Fruit fly (Drosophila melanogaster) whole organism, pupa: ENCODE data around the gene Klp3A.

Source experiments
- CG10348 ChIP-seq: fragments of 200-800 bp; sonication (Bioruptor generic); IDR thresholded peaks from 2 replicates; pipeline ENCODE4 v1.3.6; 2022; ENCODE audit warnings: missing biosample characterization, missing genetic modification characterization
- CG12605 ChIP-seq: fragments of 200-800 bp; sonication (Bioruptor generic); IDR thresholded peaks from 2 replicates; pipeline ENCODE4 v1.3.6; 2022; ENCODE audit warnings: missing biosample characterization, missing genetic modification characterization
- CG13204 ChIP-seq: fragments of 200-800 bp; sonication (Bioruptor generic); optimal IDR thresholded peaks from 2 replicates; lab custom pipeline; 2018; ENCODE audit warnings: missing biosample characterization, mild to moderate bottlenecking, missing genetic modification characterization, moderate library complexity
- CG14655 ChIP-seq: fragments of 200-800 bp; sonication (Bioruptor generic); optimal IDR thresholded peaks from 3 replicates; lab custom pipeline; 2017; ENCODE audit warnings: mild to moderate bottlenecking, missing biosample characterization, missing genetic modification reagents, missing genetic modification characterization
- CG15710 ChIP-seq: fragments of 200-800 bp; sonication (Bioruptor generic); optimal IDR thresholded peaks from 2 replicates; lab custom pipeline; 2018; ENCODE audit warnings: missing biosample characterization, mild to moderate bottlenecking, missing genetic modification characterization, moderate library complexity
- CG17806 ChIP-seq: fragments of 200-800 bp; sonication (Bioruptor generic); optimal IDR thresholded peaks from 2 replicates; lab custom pipeline; 2018; ENCODE audit warnings: missing biosample characterization, mild to moderate bottlenecking, missing genetic modification characterization, moderate library complexity
- CG32121 ChIP-seq: fragments of 200-800 bp; sonication (Bioruptor generic); IDR thresholded peaks from 2 replicates; pipeline ENCODE4 v1.3.6; 2022; ENCODE audit warnings: missing biosample characterization, missing genetic modification characterization
- CG34367 ChIP-seq: fragments of 200-800 bp; sonication (Bioruptor generic); optimal IDR thresholded peaks from 2 replicates; lab custom pipeline; 2018; ENCODE audit warnings: missing biosample characterization, mild to moderate bottlenecking, missing genetic modification characterization
- CG4496 ChIP-seq: fragments of 200-800 bp; sonication (Bioruptor generic); IDR thresholded peaks from 3 replicates; pipeline ENCODE4 v1.3.6; 2022; ENCODE audit warnings: missing biosample characterization, missing genetic modification characterization
- CG8159 ChIP-seq: fragments of 200-800 bp; sonication (Bioruptor generic); optimal IDR thresholded peaks from 3 replicates; lab custom pipeline; 2018; ENCODE audit warnings: missing biosample characterization, mild to moderate bottlenecking, missing genetic modification characterization, moderate library complexity
- CG8301 ChIP-seq: fragments of 200-800 bp; sonication (Bioruptor generic); optimal IDR thresholded peaks from 2 replicates; lab custom pipeline; 2018; ENCODE audit warnings: missing biosample characterization, mild to moderate bottlenecking, missing genetic modification characterization
- CG9948 ChIP-seq: fragments of 200-800 bp; sonication (Bioruptor generic); optimal IDR thresholded peaks from 2 replicates; lab custom pipeline; 2018; ENCODE audit warnings: missing biosample characterization, mild to moderate bottlenecking, missing genetic modification characterization, moderate library complexity
- D1 ChIP-seq: fragments of 200-800 bp; sonication (Bioruptor generic); optimal IDR thresholded peaks from 2 replicates; lab custom pipeline; 2018; ENCODE audit warnings: missing biosample characterization, mild to moderate bottlenecking, missing genetic modification characterization, moderate library complexity
- EcR ChIP-seq: fragments of 200-800 bp; sonication (Bioruptor generic); optimal IDR thresholded peaks from 3 replicates; lab custom pipeline; 2019; ENCODE audit warnings: missing biosample characterization, missing genetic modification characterization, mild to moderate bottlenecking, moderate library complexity, missing genetic modification reagents
- Ets98B ChIP-seq: fragments of 200-800 bp; sonication (Bioruptor generic); IDR thresholded peaks from 2 replicates; pipeline ENCODE4 v1.3.6; 2022; ENCODE audit warnings: missing biosample characterization, missing genetic modification characterization
- Pif1A ChIP-seq: fragments of 200-800 bp; sonication (Bioruptor generic); optimal IDR thresholded peaks from 3 replicates; lab custom pipeline; 2016; ENCODE audit warnings: missing biosample characterization, missing genetic modification characterization
- Pif1B ChIP-seq: fragments of 200-800 bp; sonication (Bioruptor generic); optimal IDR thresholded peaks from 3 replicates; lab custom pipeline; 2016; ENCODE audit warnings: missing biosample characterization, missing genetic modification characterization
- Snoo ChIP-seq: fragments of 200-800 bp; sonication (Bioruptor generic); optimal IDR thresholded peaks from 3 replicates; lab custom pipeline; 2017; ENCODE audit warnings: missing biosample characterization, mild to moderate bottlenecking, missing genetic modification characterization, inconsistent platforms
- fd96Ca ChIP-seq: fragments of 200-800 bp; sonication (Bioruptor generic); IDR thresholded peaks from 3 replicates; pipeline ENCODE4 v1.3.6; 2022; ENCODE audit warnings: missing biosample characterization, missing genetic modification characterization
- gl ChIP-seq: fragments of 200-800 bp; sonication (Bioruptor generic); optimal IDR thresholded peaks from 2 replicates; lab custom pipeline; 2018; ENCODE audit warnings: missing biosample characterization, mild to moderate bottlenecking, missing genetic modification characterization
- rn ChIP-seq: fragments of 200-800 bp; sonication (Bioruptor generic); IDR thresholded peaks from 2 replicates; pipeline ENCODE4 v1.3.6; 2022; ENCODE audit warnings: missing biosample characterization, missing genetic modification characterization

Gene Klp3A

DNA sequence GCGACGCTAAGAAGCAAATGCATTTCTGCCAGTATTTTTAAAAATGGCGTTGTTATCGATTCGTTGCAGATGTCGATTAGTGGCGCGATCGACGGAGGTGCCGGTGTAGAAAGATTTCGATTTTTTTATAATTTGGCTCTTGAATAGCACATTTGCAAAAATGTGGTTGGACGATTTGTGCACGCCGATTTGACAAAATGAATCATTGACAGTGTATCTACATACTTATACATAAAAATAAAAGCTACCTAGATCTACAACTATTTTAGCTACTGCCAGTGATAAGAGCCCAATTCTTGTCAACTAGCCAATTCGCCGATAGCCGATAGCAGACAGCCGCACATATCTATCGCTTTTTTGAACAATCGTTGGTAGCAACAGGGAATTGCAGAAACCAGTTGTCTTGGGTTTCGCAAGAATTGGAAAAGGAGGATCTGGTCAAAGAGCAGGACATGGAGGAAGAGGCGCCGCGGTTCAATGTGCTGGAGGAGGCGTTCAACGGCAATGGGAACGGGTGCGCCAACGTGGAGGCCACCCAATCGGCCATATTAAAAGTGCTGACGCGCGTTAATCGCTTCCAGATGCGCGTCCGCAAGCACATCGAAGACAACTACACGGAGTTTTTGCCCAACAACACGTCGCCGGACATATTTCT, at the start of gene Klp3A, which contains the start of gene Zw10:
Gene Klp3A, minus strand, starts transcription at position 202 of the 655 bp plus-strand sequence.
Gene Zw10, plus strand, starts transcription at position 347 of the 655 bp plus-strand sequence.
- TF ChIP-seq CG4496 (GFP tag; lab: Robert Waterston, UW): no peak
- no peak for TF ChIP-seq CG12605 (GFP tag; lab: Robert Waterston, UW)
- peak; percentile 38; the same call in 1 of the 2 replicates for TF ChIP-seq CG32121 (GFP tag; lab: Robert Waterston, UW)
- TF ChIP-seq fd96Ca (GFP tag; lab: Robert Waterston, UW): 0 out of 3 replicates have a peak, but pooled peaks have one; percentile 31
- TF ChIP-seq, all 21 proteins: peak for 2

DNA sequence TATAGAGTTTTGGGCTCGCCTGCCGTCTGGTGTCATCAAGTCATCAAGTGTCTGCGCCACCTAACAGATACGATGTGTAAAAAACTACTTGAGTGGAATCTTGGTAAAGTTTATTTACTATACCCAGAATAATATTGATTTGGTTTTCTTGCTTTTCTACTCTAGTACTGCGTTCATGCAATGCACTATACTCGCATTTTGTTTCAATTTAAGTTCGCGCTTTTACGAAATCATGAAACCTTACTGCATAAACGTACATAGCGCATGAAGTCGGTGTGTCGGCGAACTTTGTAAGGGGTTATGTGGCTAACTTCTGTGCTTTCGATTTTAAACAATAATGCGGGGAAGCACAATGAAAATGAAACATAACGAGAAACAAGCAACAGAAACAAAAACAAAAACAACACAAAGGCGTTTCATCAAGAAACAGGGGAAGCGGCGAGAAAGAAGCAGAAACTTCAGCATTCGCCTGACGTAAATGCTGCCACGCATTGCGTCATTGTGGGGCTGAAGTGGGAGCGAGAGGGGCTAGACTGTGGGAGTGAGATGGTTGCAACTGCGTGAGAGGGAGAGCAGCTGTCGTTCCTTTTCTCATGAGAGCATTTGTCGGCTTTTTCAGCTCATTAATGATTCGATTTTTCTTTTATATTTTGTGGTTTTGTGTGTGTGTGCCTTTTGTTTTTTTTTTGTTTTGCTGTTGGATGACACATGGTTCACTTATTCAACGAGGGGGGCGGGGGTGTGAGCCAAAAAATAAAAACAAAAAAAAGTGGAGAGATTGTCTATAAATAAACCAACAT, 48.5 kb upstream of the Klp3A start:
- no peak for TF ChIP-seq CG17806 (tag; lab: Kevin White, UChicago)
- no peak for TF ChIP-seq CG9948
- TF ChIP-seq CG13204 (GFP tag; lab: Kevin White, UChicago): peak; percentile 32
- TF ChIP-seq EcR (GFP tag; lab: Kevin White, UChicago): peak; percentile 76
- no peak for TF ChIP-seq CG14655
- no peak for TF ChIP-seq Pif1A (GFP tag; lab: Kevin White, UChicago)
- no peak for TF ChIP-seq gl (tag; lab: Kevin White, UChicago)
- peak; percentile 67 for TF ChIP-seq Ets98B (GFP tag; lab: Robert Waterston, UW)
- TF ChIP-seq rn (GFP tag; lab: Robert Waterston, UW): peak; percentile 65; the same call in 1 of the 2 replicates
- TF ChIP-seq CG12605 (GFP tag; lab: Robert Waterston, UW): peak; percentile 67
- TF ChIP-seq CG32121 (GFP tag; lab: Robert Waterston, UW): peak; percentile 80
- no peak for TF ChIP-seq D1
- TF ChIP-seq CG8159 (tag; lab: Kevin White, UChicago): no peak
- TF ChIP-seq CG15710 (tag; lab: Kevin White, UChicago): no peak
- TF ChIP-seq Snoo: no peak
- TF ChIP-seq CG34367: no peak
- no peak for TF ChIP-seq CG8301 (tag; lab: Kevin White, UChicago)
- TF ChIP-seq fd96Ca (GFP tag; lab: Robert Waterston, UW): peak; percentile 75
- no peak for TF ChIP-seq Pif1B (GFP tag; lab: Kevin White, UChicago)
- no peak for TF ChIP-seq CG10348 (GFP tag; lab: Robert Waterston, UW)
- peak; percentile 71; the same call in 2 of the 3 replicates for TF ChIP-seq CG4496 (GFP tag; lab: Robert Waterston, UW)

DNA sequence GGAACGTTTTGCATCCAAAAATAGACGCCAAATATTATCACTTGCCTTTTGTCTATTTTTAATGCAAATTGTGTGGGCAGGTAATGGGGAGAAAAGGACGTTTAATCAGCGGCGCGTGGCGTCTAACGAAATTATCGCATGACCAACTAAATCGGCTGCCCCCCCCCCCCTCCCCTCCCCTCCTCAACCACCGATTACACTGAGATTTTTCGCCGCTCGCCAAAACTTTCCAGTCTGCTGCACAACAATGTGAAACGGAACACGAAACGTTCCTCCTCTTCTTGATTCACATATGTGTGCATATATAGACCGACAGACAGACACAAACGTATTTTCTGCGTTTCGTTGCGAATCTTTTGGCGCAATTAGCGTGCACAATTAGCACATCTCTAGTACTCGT, 47.3 kb upstream of the Klp3A start:
- TF ChIP-seq CG15710 (tag; lab: Kevin White, UChicago) (no peak), CG17806 (tag; lab: Kevin White, UChicago) (no peak), Pif1B (GFP tag; lab: Kevin White, UChicago) (no peak), CG14655 (no peak), CG8159 (tag; lab: Kevin White, UChicago) (no peak), D1 (no peak)

DNA sequence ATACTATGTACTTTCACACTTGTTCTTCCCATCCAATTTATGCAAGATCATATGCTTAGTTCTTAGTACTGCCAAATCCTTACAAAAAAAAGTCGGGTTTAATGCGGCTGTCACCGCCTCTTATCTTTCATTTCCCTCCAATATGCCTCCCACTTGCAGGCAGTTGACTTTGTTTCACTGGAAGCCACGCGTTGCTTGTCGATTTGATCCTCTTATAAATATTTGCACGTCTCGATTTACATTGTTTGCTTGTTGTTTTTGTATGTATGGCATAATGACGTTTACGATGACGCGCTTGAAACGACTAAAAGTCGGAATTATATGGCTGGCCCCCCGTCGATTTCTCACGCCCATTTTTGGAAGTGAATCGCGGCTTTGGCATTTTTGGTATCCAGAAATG, 45.1 kb upstream of the Klp3A start:
- TF ChIP-seq CG8159 (tag; lab: Kevin White, UChicago) (no peak), Pif1A (GFP tag; lab: Kevin White, UChicago) (peak; percentile 10), CG14655 (no peak), CG4496 (GFP tag; lab: Robert Waterston, UW) (no peak)

DNA sequence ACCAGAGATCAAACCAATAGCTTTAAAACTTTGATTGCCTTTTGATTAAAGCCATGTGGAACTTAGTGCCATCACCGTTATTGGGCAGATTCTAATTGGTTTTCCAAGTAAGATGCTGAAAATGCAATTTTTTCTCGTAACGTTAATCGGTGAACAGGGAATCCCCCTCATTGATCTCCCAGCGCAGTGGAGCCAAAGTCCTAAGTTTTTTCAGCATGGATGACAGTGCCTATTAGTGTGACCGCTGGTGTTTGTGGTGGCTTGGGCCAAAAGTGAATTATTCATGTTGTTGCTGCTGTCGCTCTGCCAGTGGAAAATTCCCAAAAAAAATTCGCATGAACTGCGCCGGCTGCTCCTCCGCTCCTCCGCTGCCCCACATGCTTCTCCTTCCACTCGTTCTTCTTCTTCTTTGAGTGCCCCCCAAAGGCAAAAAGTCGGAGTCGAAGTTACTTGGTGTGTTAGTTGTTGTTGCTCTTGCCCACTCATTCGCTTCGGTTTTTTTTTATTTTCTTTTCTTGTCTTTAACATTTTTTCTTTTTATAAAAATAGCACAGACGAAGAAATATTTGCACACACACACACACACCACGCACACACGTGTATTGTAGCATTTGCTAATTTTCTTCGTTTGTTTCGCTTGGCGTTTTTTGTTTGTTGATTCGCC, 44.2 kb upstream of the Klp3A start:
- TF ChIP-seq CG15710 (tag; lab: Kevin White, UChicago) (peak; percentile 63), rn (GFP tag; lab: Robert Waterston, UW) (no peak), CG13204 (GFP tag; lab: Kevin White, UChicago) (peak; percentile 17), CG32121 (GFP tag; lab: Robert Waterston, UW) (peak; percentile 38; the same call in 1 of the 2 replicates), CG12605 (GFP tag; lab: Robert Waterston, UW) (peak; percentile 68), CG10348 (GFP tag; lab: Robert Waterston, UW) (0 out of 2 replicates have a peak, but pooled peaks have one; percentile 38), Ets98B (GFP tag; lab: Robert Waterston, UW) (peak; percentile 34; the same call in 1 of the 2 replicates), CG4496 (GFP tag; lab: Robert Waterston, UW) (peak; percentile 82), fd96Ca (GFP tag; lab: Robert Waterston, UW) (peak; percentile 73; the same call in 2 of the 3 replicates), Snoo (peak; percentile 51), CG9948 (peak; percentile 58), CG14655 (peak; percentile 70), Pif1B (GFP tag; lab: Kevin White, UChicago) (no peak), CG17806 (tag; lab: Kevin White, UChicago) (peak; percentile 43), CG8301 (tag; lab: Kevin White, UChicago) (peak; percentile 61), EcR (GFP tag; lab: Kevin White, UChicago) (no peak), gl (tag; lab: Kevin White, UChicago) (no peak), D1 (no peak), CG34367 (peak; percentile 47), CG8159 (tag; lab: Kevin White, UChicago) (peak; percentile 36), Pif1A (GFP tag; lab: Kevin White, UChicago) (peak; percentile 41)
